Fruit fly (Drosophila melanogaster) whole organism, embryonic: Measurements from ENCODE around the gene CG3513.

Source experiments
- B-H1 ChIP-seq: fragments of 200-800 bp; sonication (Bioruptor generic); IDR thresholded peaks from 3 replicates; pipeline ENCODE4 v1.3.6; 2022; ENCODE audit warnings: missing biosample characterization, missing genetic modification characterization
- CG11247 ChIP-seq: fragments of 200-800 bp; sonication (Bioruptor generic); IDR thresholded peaks from 2 replicates; pipeline ENCODE4 v1.3.6; 2022; ENCODE audit warnings: missing biosample characterization, missing genetic modification characterization
- CG12299 ChIP-seq: fragments of 200-800 bp; sonication (Bioruptor generic); optimal IDR thresholded peaks from 2 replicates; lab custom pipeline; 2018; ENCODE audit warnings: missing biosample characterization, mild to moderate bottlenecking, missing genetic modification characterization
- CG14965 ChIP-seq: fragments of 200-800 bp; sonication (Bioruptor generic); optimal IDR thresholded peaks from 2 replicates; lab custom pipeline; 2016; ENCODE audit warnings: missing biosample characterization, missing genetic modification characterization, borderline replicate concordance
- CG18011 ChIP-seq: fragments of 200-800 bp; sonication (Bioruptor generic); optimal IDR thresholded peaks from 2 replicates; lab custom pipeline; 2017; ENCODE audit warnings: missing biosample characterization, missing genetic modification characterization, mild to moderate bottlenecking, moderate library complexity, missing genotype
- Lhr ChIP-seq: fragments of 200-800 bp; sonication (Bioruptor generic); optimal IDR thresholded peaks from 3 replicates; lab custom pipeline; 2017; ENCODE audit warnings: mild to moderate bottlenecking, missing biosample characterization, missing genetic modification reagents, missing genetic modification characterization
- Nf-YA ChIP-seq: fragments of 200-800 bp; sonication (Bioruptor generic); IDR thresholded peaks from 2 replicates; pipeline ENCODE4 v1.3.6; 2022; ENCODE audit warnings: missing biosample characterization, missing genetic modification characterization
- Side ChIP-seq: fragments of 200-800 bp; sonication (Bioruptor generic); optimal IDR thresholded peaks from 2 replicates; lab custom pipeline; 2016; ENCODE audit warnings: missing biosample characterization, missing genetic modification characterization
- bsh ChIP-seq, 2 experiments: fragments of 200-800 bp; sonication (Bioruptor generic); optimal IDR thresholded peaks; 2 replicates each; lab custom pipeline; 2017 to 2018; ENCODE audit warnings: mild to moderate bottlenecking in 2 of 2, missing biosample characterization in 2 of 2, missing genetic modification characterization in 2 of 2, moderate library complexity in 1 of 2

- TF ChIP-seq CG12299 (tag; lab: Kevin White, UChicago), result no peak
- TF ChIP-seq CG11247 (GFP tag; lab: Robert Waterston, UW), result no peak
- TF ChIP-seq Lhr (GFP tag; lab: Kevin White, UChicago), result no peak
- no peak for TF ChIP-seq B-H1 (GFP tag; lab: Robert Waterston, UW)
- no peak for TF ChIP-seq CG18011 (GFP tag; lab: Kevin White, UChicago)
- no peak for TF ChIP-seq Side (GFP tag; lab: Kevin White, UChicago)
- TF ChIP-seq Nf-YA, result no peak
- no peak for TF ChIP-seq bsh (GFP tag; optimal IDR thresholded peaks at IDR 0.05; lab: Kevin White, UChicago)
- no peak for TF ChIP-seq CG14965 (GFP tag; lab: Kevin White, UChicago)
Observed at dm6 chr2L:3669034-3669433, 23.9 kb downstream of the CG3513 start, which contains the start of gene Sfp24Bd.
